Fruit fly (Drosophila melanogaster) whole organism, embryonic: Measurements from ENCODE around the gene TotX.

Experiments
- Adf1 ChIP-seq: fragments of 200-800 bp; sonication (Bioruptor generic); IDR thresholded peaks from 2 replicates; pipeline ENCODE4 v1.3.6; 2022; ENCODE audit warnings: missing biosample characterization, missing genetic modification characterization
- B-H1 ChIP-seq: fragments of 200-800 bp; sonication (Bioruptor generic); IDR thresholded peaks from 3 replicates; pipeline ENCODE4 v1.3.6; 2022; ENCODE audit warnings: missing biosample characterization, missing genetic modification characterization
- Bdp1 ChIP-seq: fragments of 200-800 bp; sonication (Bioruptor generic); optimal IDR thresholded peaks from 3 replicates; lab custom pipeline; 2016; ENCODE audit warnings: missing biosample characterization, missing genetic modification characterization
- Bgb ChIP-seq: fragments of 200-800 bp; sonication (Bioruptor generic); IDR thresholded peaks from 2 replicates; pipeline ENCODE4 v1.3.6; 2022; ENCODE audit warnings: missing biosample characterization, missing genetic modification characterization; ENCODE audit not compliant: partially characterized antibody
- CG1024 ChIP-seq: fragments of 200-800 bp; sonication (Bioruptor generic); IDR thresholded peaks from 2 replicates; pipeline ENCODE4 v1.3.6; 2022; ENCODE audit warnings: missing biosample characterization, missing genetic modification characterization
- CG12104 ChIP-seq: fragments of 200-800 bp; sonication (Bioruptor generic); optimal IDR thresholded peaks from 3 replicates; lab custom pipeline; 2016; ENCODE audit warnings: missing biosample characterization, missing genetic modification characterization
- CG14014 ChIP-seq: fragments of 200-800 bp; sonication (Bioruptor generic); IDR thresholded peaks from 2 replicates; pipeline ENCODE4 v1.3.6; 2022; ENCODE audit warnings: missing biosample characterization, missing genetic modification characterization
- CG16813 ChIP-seq: fragments of 200-800 bp; sonication (Bioruptor generic); IDR thresholded peaks from 3 replicates; pipeline ENCODE4 v1.3.6; 2022; ENCODE audit warnings: missing biosample characterization, missing genetic modification characterization; ENCODE audit not compliant: partially characterized antibody
- CG18011 ChIP-seq: fragments of 200-800 bp; sonication (Bioruptor generic); optimal IDR thresholded peaks from 2 replicates; lab custom pipeline; 2017; ENCODE audit warnings: missing biosample characterization, missing genetic modification characterization, mild to moderate bottlenecking, moderate library complexity, missing genotype
- CG18619 ChIP-seq: fragments of 200-800 bp; sonication (Bioruptor generic); optimal IDR thresholded peaks from 3 replicates; lab custom pipeline; 2017; ENCODE audit warnings: missing biosample characterization, mild to moderate bottlenecking, missing genetic modification characterization
- CG30020 ChIP-seq: fragments of 200-800 bp; optimal IDR thresholded peaks from 2 replicates; lab custom pipeline; 2019; ENCODE audit warnings: missing biosample characterization, mild to moderate bottlenecking, missing genetic modification characterization, moderate library complexity
- CG31365 ChIP-seq: fragments of 200-800 bp; sonication (Bioruptor generic); optimal IDR thresholded peaks from 2 replicates; lab custom pipeline; 2018; ENCODE audit warnings: missing biosample characterization, mild to moderate bottlenecking, missing genetic modification characterization
- CG3407 ChIP-seq: fragments of 200-800 bp; sonication (Bioruptor generic); optimal IDR thresholded peaks from 2 replicates; lab custom pipeline; 2018; ENCODE audit warnings: missing biosample characterization, mild to moderate bottlenecking, missing genetic modification characterization
- CG42726 ChIP-seq: fragments of 200-800 bp; sonication (Bioruptor generic); IDR thresholded peaks from 2 replicates; pipeline ENCODE4 v1.3.6; 2022; ENCODE audit warnings: missing biosample characterization, missing genetic modification characterization; ENCODE audit not compliant: partially characterized antibody
- CG4730 ChIP-seq: fragments of 200-800 bp; sonication (Bioruptor generic); IDR thresholded peaks from 2 replicates; pipeline ENCODE4 v1.3.6; 2022; ENCODE audit warnings: missing biosample characterization, missing genetic modification characterization
- CG4820 ChIP-seq: fragments of 200-800 bp; sonication (Bioruptor generic); optimal IDR thresholded peaks from 3 replicates; lab custom pipeline; 2016; ENCODE audit warnings: missing biosample characterization, missing genetic modification characterization
- CG7963 ChIP-seq: fragments of 200-800 bp; sonication (Bioruptor generic); IDR thresholded peaks from 3 replicates; pipeline ENCODE4 v1.3.6; 2022; ENCODE audit warnings: missing biosample characterization, missing genetic modification characterization; ENCODE audit not compliant: partially characterized antibody
- CG8924 ChIP-seq: fragments of 200-800 bp; optimal IDR thresholded peaks from 3 replicates; lab custom pipeline; 2019; ENCODE audit warnings: missing biosample characterization, mild to moderate bottlenecking, missing genetic modification characterization, moderate library complexity
- Camta ChIP-seq: fragments of 200-800 bp; sonication (Bioruptor generic); optimal IDR thresholded peaks from 2 replicates; lab custom pipeline; 2016; ENCODE audit warnings: missing biosample characterization, missing genetic modification characterization
- CoRest ChIP-seq: fragments of 200-800 bp; sonication (Bioruptor generic); optimal IDR thresholded peaks from 3 replicates; lab custom pipeline; 2018; ENCODE audit warnings: missing biosample characterization, mild to moderate bottlenecking, missing genetic modification characterization, moderate library complexity
- Dip3 ChIP-seq: fragments of 200-800 bp; sonication (Bioruptor generic); optimal IDR thresholded peaks from 3 replicates; lab custom pipeline; 2016; ENCODE audit warnings: missing biosample characterization, missing genetic modification characterization
- Doc3 ChIP-seq: fragments of 200-800 bp; sonication (Bioruptor generic); IDR thresholded peaks from 3 replicates; pipeline ENCODE4 v1.3.6; 2022; ENCODE audit warnings: missing biosample characterization, missing genetic modification characterization; ENCODE audit not compliant: partially characterized antibody
- Dref ChIP-seq: fragments of 200-800 bp; sonication (Bioruptor generic); IDR thresholded peaks from 2 replicates; pipeline ENCODE4 v1.3.6; 2022; ENCODE audit warnings: missing biosample characterization, missing genetic modification characterization
- Gug ChIP-seq: fragments of 200-800 bp; sonication (Bioruptor generic); IDR thresholded peaks from 4 replicates; pipeline ENCODE4 v1.3.6; 2022; ENCODE audit warnings: missing biosample characterization, missing genetic modification characterization
- HLH4C ChIP-seq: fragments of 200-800 bp; sonication (Bioruptor generic); IDR thresholded peaks from 3 replicates; pipeline ENCODE4 v1.3.6; 2022; ENCODE audit warnings: missing biosample characterization, missing genetic modification characterization; ENCODE audit not compliant: partially characterized antibody
- HmgD ChIP-seq: fragments of 200-800 bp; sonication (Bioruptor generic); optimal IDR thresholded peaks from 3 replicates; lab custom pipeline; 2016; ENCODE audit warnings: missing biosample characterization, missing genetic modification characterization
- Neu2 ChIP-seq: fragments of 200-800 bp; sonication (Bioruptor generic); optimal IDR thresholded peaks from 3 replicates; lab custom pipeline; 2016; ENCODE audit warnings: missing biosample characterization, missing genetic modification characterization, borderline replicate concordance
- Poxn ChIP-seq: fragments of 200-800 bp; sonication (Bioruptor generic); IDR thresholded peaks from 2 replicates; pipeline ENCODE4 v1.3.6; 2022; ENCODE audit warnings: missing biosample characterization, missing genetic modification characterization
- Scr ChIP-seq: fragments of 200-800 bp; sonication (Bioruptor generic); IDR thresholded peaks from 2 replicates; pipeline ENCODE4 v1.3.6; 2022; ENCODE audit warnings: missing biosample characterization, missing genetic modification characterization; ENCODE audit not compliant: partially characterized antibody
- Sox102F ChIP-seq: fragments of 200-800 bp; sonication (Bioruptor generic); optimal IDR thresholded peaks from 2 replicates; lab custom pipeline; 2018; ENCODE audit warnings: missing biosample characterization, mild to moderate bottlenecking, missing genetic modification characterization, moderate library complexity
- Stat92E ChIP-seq, 3 experiments: fragments of >200 bp in 2 of 3; fragments of 200-800 bp in 1 of 3; sonication (Bioruptor generic) in 1 of 3; optimal IDR thresholded peaks; 2 replicates each; lab custom pipeline; 2017 to 2019; ENCODE audit warnings: missing biosample characterization in 3 of 3, missing genetic modification characterization in 3 of 3, mild to moderate bottlenecking in 1 of 3, moderate library complexity in 1 of 3
- Trl ChIP-seq, 3 experiments: fragments of >200 bp in 2 of 3; fragments of 200-800 bp in 1 of 3; sonication (Bioruptor generic) in 1 of 3; optimal IDR thresholded peaks; 2 replicates in 1 of 3; 3 replicates in 2 of 3; lab custom pipeline; 2016 to 2017; ENCODE audit warnings: missing biosample characterization in 1 of 3, missing genetic modification characterization in 1 of 3
- Xbp1 ChIP-seq: fragments of 200-800 bp; sonication (Bioruptor generic); optimal IDR thresholded peaks from 3 replicates; lab custom pipeline; 2016; ENCODE audit warnings: missing biosample characterization, mild to moderate bottlenecking, missing genetic modification characterization
- amos ChIP-seq: fragments of 200-800 bp; sonication (Bioruptor generic); IDR thresholded peaks from 2 replicates; pipeline ENCODE4 v1.3.6; 2022; ENCODE audit warnings: missing biosample characterization, missing genetic modification characterization; ENCODE audit not compliant: partially characterized antibody
- ara ChIP-seq: fragments of 200-800 bp; sonication (Bioruptor generic); IDR thresholded peaks from 2 replicates; pipeline ENCODE4 v1.3.6; 2022; ENCODE audit warnings: missing biosample characterization, missing genetic modification characterization
- ato ChIP-seq: fragments of 200-800 bp; sonication (Bioruptor generic); IDR thresholded peaks from 2 replicates; pipeline ENCODE4 v1.3.6; 2022; ENCODE audit warnings: missing biosample characterization, missing genetic modification characterization; ENCODE audit not compliant: partially characterized antibody
- bowl ChIP-seq: fragments of 200-800 bp; sonication (Bioruptor generic); IDR thresholded peaks from 2 replicates; pipeline ENCODE4 v1.3.6; 2022; ENCODE audit warnings: missing biosample characterization, missing genetic modification characterization
- br ChIP-seq: fragments of >200 bp; optimal IDR thresholded peaks from 2 replicates; lab custom pipeline; 2017
- cato ChIP-seq: fragments of 200-800 bp; sonication (Bioruptor generic); optimal IDR thresholded peaks from 2 replicates; lab custom pipeline; 2016; ENCODE audit warnings: missing biosample characterization, missing genetic modification characterization, borderline replicate concordance
- chinmo ChIP-seq: fragments of 200-800 bp; sonication (Bioruptor generic); IDR thresholded peaks from 4 replicates; pipeline ENCODE4 v1.3.6; 2022; ENCODE audit warnings: missing biosample characterization, missing genetic modification characterization; ENCODE audit not compliant: partially characterized antibody
- dmrt99B ChIP-seq: fragments of 200-800 bp; sonication (Bioruptor generic); optimal IDR thresholded peaks from 2 replicates; lab custom pipeline; 2018; ENCODE audit warnings: missing biosample characterization, mild to moderate bottlenecking, missing genetic modification characterization, moderate library complexity
- dysf ChIP-seq: fragments of 200-800 bp; sonication (Bioruptor generic); IDR thresholded peaks from 3 replicates; pipeline ENCODE4 v1.3.6; 2022; ENCODE audit warnings: missing biosample characterization, missing genetic modification characterization
- ems ChIP-seq: fragments of 200-800 bp; sonication (Bioruptor generic); optimal IDR thresholded peaks from 3 replicates; lab custom pipeline; 2016; ENCODE audit warnings: missing biosample characterization, missing genetic modification characterization
- ewg ChIP-seq: fragments of 200-800 bp; sonication (Bioruptor generic); optimal IDR thresholded peaks from 3 replicates; lab custom pipeline; 2017; ENCODE audit warnings: mild to moderate bottlenecking, missing biosample characterization, missing genetic modification reagents, missing genetic modification characterization
- inv ChIP-seq: fragments of 200-800 bp; sonication (Bioruptor generic); IDR thresholded peaks from 2 replicates; pipeline ENCODE4 v1.3.6; 2022; ENCODE audit warnings: missing biosample characterization, missing genetic modification characterization; ENCODE audit not compliant: partially characterized antibody
- jigr1 ChIP-seq: fragments of 200-800 bp; sonication (Bioruptor generic); IDR thresholded peaks from 3 replicates; pipeline ENCODE4 v1.3.6; 2022; ENCODE audit warnings: missing biosample characterization, missing genetic modification characterization
- lbe ChIP-seq: fragments of 200-800 bp; sonication (Bioruptor generic); optimal IDR thresholded peaks from 2 replicates; lab custom pipeline; 2016; ENCODE audit warnings: missing biosample characterization, mild to moderate bottlenecking, missing genetic modification characterization
- pnt ChIP-seq: fragments of 200-800 bp; sonication (Bioruptor generic); optimal IDR thresholded peaks from 3 replicates; lab custom pipeline; 2016; ENCODE audit warnings: missing biosample characterization, missing genetic modification characterization
- vnd ChIP-seq: fragments of 200-800 bp; sonication (Bioruptor generic); IDR thresholded peaks from 3 replicates; pipeline ENCODE4 v1.3.6; 2022; ENCODE audit warnings: missing biosample characterization, missing genetic modification characterization; ENCODE audit not compliant: partially characterized antibody
- wek ChIP-seq: fragments of 200-800 bp; sonication (Bioruptor generic); optimal IDR thresholded peaks from 3 replicates; lab custom pipeline; 2018; ENCODE audit warnings: missing biosample characterization, mild to moderate bottlenecking, missing genetic modification characterization, moderate library complexity
- yki ChIP-seq: fragments of >200 bp; optimal IDR thresholded peaks from 3 replicates; lab custom pipeline; 2018

The TotX gene

DNA sequence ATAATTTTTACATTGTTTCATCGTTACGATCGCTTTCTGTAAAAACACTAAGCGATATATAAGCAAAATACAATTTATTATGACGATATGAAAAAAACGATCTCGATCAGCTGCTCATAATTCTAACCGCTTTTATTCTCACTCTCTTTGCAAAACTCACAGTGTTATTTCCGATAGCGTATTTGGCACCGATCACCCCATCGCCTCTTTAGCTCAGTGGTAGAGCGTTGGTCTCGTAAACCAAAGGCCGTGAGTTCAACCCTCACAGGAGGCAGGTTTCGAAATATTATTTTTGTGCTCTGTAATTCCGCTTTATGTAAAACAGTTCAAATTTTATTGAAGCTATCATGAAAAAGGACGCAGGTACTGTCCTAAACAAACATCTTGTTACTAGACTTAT, 14.4 kb downstream of the TotX start (continued):
- TF ChIP-seq Scr (GFP tag; lab: Robert Waterston, UW): peak; percentile 44; the same call in 1 of the 2 replicates
- no peak for TF ChIP-seq Neu2 (GFP tag; lab: Kevin White, UChicago)
- TF ChIP-seq B-H1 (GFP tag; lab: Robert Waterston, UW): no peak
- TF ChIP-seq CG16813: peak; percentile 61
- no peak for TF ChIP-seq CG1024 (GFP tag; lab: Robert Waterston, UW)
- no peak for TF ChIP-seq Adf1 (GFP tag; lab: Robert Waterston, UW)
- TF ChIP-seq Stat92E (GFP tag; optimal IDR thresholded peaks at IDR 0.05; lab: Kevin White, UChicago): no peak
- no peak for TF ChIP-seq Dref (GFP tag; lab: Robert Waterston, UW)
- TF ChIP-seq CG12104 (GFP tag; lab: Kevin White, UChicago): no peak
- no peak for TF ChIP-seq bowl (GFP tag; lab: Robert Waterston, UW)
- no peak for TF ChIP-seq jigr1
- no peak for TF ChIP-seq yki (lab: Kevin White, UChicago)
- no peak for TF ChIP-seq br
- TF ChIP-seq Xbp1 (GFP tag; lab: Kevin White, UChicago): no peak
- peak; percentile 47; the same call in 2 of the 3 replicates for TF ChIP-seq vnd (GFP tag; lab: Robert Waterston, UW)
- no peak for TF ChIP-seq dmrt99B (tag; lab: Kevin White, UChicago)
- no peak for TF ChIP-seq CG3407 (GFP tag; lab: Kevin White, UChicago)
- peak; percentile 95 for TF ChIP-seq Bdp1 (GFP tag; lab: Kevin White, UChicago)
- peak; percentile 48 for TF ChIP-seq ato (GFP tag; lab: Robert Waterston, UW)
- TF ChIP-seq wek: no peak
- TF ChIP-seq CG4820 (GFP tag; lab: Kevin White, UChicago): no peak
- TF ChIP-seq CoRest: no peak
- TF ChIP-seq CG18011 (GFP tag; lab: Kevin White, UChicago): no peak
- TF ChIP-seq Bgb: peak; percentile 62
- TF ChIP-seq Camta: no peak
- TF ChIP-seq inv: no peak; the same call in none of the 2 replicates
- TF ChIP-seq Doc3: no peak
- TF ChIP-seq Gug: no peak
- TF ChIP-seq CG18619 (GFP tag; lab: Kevin White, UChicago): no peak
- no peak for TF ChIP-seq CG31365 (tag; lab: Kevin White, UChicago)
- no peak for TF ChIP-seq ara (GFP tag; lab: Robert Waterston, UW)
- 0 out of 4 replicates have a peak, but pooled peaks have one; percentile 49 for TF ChIP-seq chinmo
- TF ChIP-seq cato (GFP tag; lab: Kevin White, UChicago): no peak
- TF ChIP-seq HLH4C (GFP tag; lab: Robert Waterston, UW): peak; percentile 58
- TF ChIP-seq lbe (GFP tag; lab: Kevin White, UChicago): no peak
- TF ChIP-seq Dip3 (GFP tag; lab: Kevin White, UChicago): no peak
- TF ChIP-seq, all 482 proteins: peak for 24

dm6 chr3R:20890505-20890904, 14.8 kb downstream of the TotX start:
- TF ChIP-seq Poxn (no peak), HmgD (no peak), Trl (optimal IDR thresholded peaks at IDR 0.05; lab: Kevin White, UChicago) (peak in 1 of 2 experiments; percentile 15), Trl (GFP tag; optimal IDR thresholded peaks at IDR 0.05; lab: Kevin White, UChicago) (no peak), Sox102F (GFP tag; lab: Kevin White, UChicago) (no peak), amos (peak; percentile 60; the same call in 1 of the 2 replicates), CG8924 (tag; lab: Kevin White, UChicago) (no peak), Bdp1 (GFP tag; lab: Kevin White, UChicago) (peak; percentile 97), CG30020 (tag; lab: Kevin White, UChicago) (no peak), CG42726 (GFP tag; lab: Robert Waterston, UW) (peak; percentile 21; the same call in 1 of the 2 replicates), CG7963 (GFP tag; lab: Robert Waterston, UW) (0 out of 3 replicates have a peak, but pooled peaks have one; percentile 7), Scr (GFP tag; lab: Robert Waterston, UW) (0 out of 2 replicates have a peak, but pooled peaks have one; percentile 53), CG4730 (no peak), ewg (peak; percentile 67), dysf (no peak), pnt (no peak), CG14014 (GFP tag; lab: Robert Waterston, UW) (no peak), ems (GFP tag; lab: Kevin White, UChicago) (no peak)
